Worm (Caenorhabditis elegans): Measurements from ENCODE around the gene T09A5.4.

- no peak for TF ChIP-seq flt-1 (GFP tag; IDR thresholded peaks at IDR 0.05)
- no peak for TF ChIP-seq F13C5.2 (tag; optimal IDR thresholded peaks at IDR 0.05)
- TF ChIP-seq ama-1 (optimal IDR thresholded peaks at IDR 0.05) = no peak
- no peak for TF ChIP-seq hnd-1 (tag; optimal IDR thresholded peaks at IDR 0.05)
- TF ChIP-seq ets-7 (tag; optimal IDR thresholded peaks at IDR 0.05) = no peak
- no peak for TF ChIP-seq sea-1 (GFP tag; conservative IDR thresholded peaks at IDR 0.05)
- no peak for TF ChIP-seq B0310.2 (tag; optimal IDR thresholded peaks at IDR 0.05)
- no peak for TF ChIP-seq hmbx-1 (tag; optimal IDR thresholded peaks at IDR 0.05)
- TF ChIP-seq tbx-37 (GFP tag; conservative IDR thresholded peaks at IDR 0.05) = no peak
- no peak for TF ChIP-seq ceh-36 (tag; optimal IDR thresholded peaks at IDR 0.05)
- no peak for TF ChIP-seq ceh-13 (GFP tag; optimal IDR thresholded peaks at IDR 0.05)
- no peak for TF ChIP-seq pes-1 (GFP tag; IDR thresholded peaks at IDR 0.05)
These were observed 24.1 kb downstream of the T09A5.4 start, which contains the start of gene ztf-17 for ce11 chrII:7870062-7870461.
